Fruit fly (Drosophila melanogaster) whole organism, embryonic: ENCODE measurements around the gene CG6689.

Experiments used
- Antp ChIP-seq: fragments of 200-800 bp; sonication (Bioruptor generic); optimal IDR thresholded peaks from 3 replicates; lab custom pipeline; 2016; ENCODE audit warnings: missing biosample characterization, missing genetic modification characterization
- CG10959 ChIP-seq: fragments of 200-800 bp; sonication (Bioruptor generic); IDR thresholded peaks from 2 replicates; pipeline ENCODE4 v1.3.6; 2022; ENCODE audit warnings: missing biosample characterization, missing genetic modification characterization
- CG11560 ChIP-seq: fragments of 200-800 bp; sonication (Bioruptor generic); IDR thresholded peaks from 3 replicates; pipeline ENCODE4 v1.3.6; 2022; ENCODE audit warnings: missing biosample characterization, missing genetic modification characterization
- CG11695 ChIP-seq: fragments of 200-800 bp; sonication (Bioruptor generic); IDR thresholded peaks from 3 replicates; pipeline ENCODE4 v1.3.6; 2022; ENCODE audit warnings: missing biosample characterization, missing genetic modification characterization
- CG12299 ChIP-seq: fragments of 200-800 bp; sonication (Bioruptor generic); optimal IDR thresholded peaks from 2 replicates; lab custom pipeline; 2018; ENCODE audit warnings: missing biosample characterization, mild to moderate bottlenecking, missing genetic modification characterization
- CG16779 ChIP-seq: fragments of 200-800 bp; sonication (Bioruptor generic); IDR thresholded peaks from 2 replicates; pipeline ENCODE4 v1.3.6; 2022; ENCODE audit warnings: missing biosample characterization, missing genetic modification characterization
- CG16813 ChIP-seq: fragments of 200-800 bp; sonication (Bioruptor generic); IDR thresholded peaks from 3 replicates; pipeline ENCODE4 v1.3.6; 2022; ENCODE audit warnings: missing biosample characterization, missing genetic modification characterization; ENCODE audit not compliant: partially characterized antibody
- CG17186 ChIP-seq: fragments of 200-800 bp; sonication (Bioruptor generic); optimal IDR thresholded peaks from 3 replicates; lab custom pipeline; 2017; ENCODE audit warnings: missing biosample characterization, missing genetic modification reagents, missing genetic modification characterization
- CG17829 ChIP-seq: fragments of 200-800 bp; optimal IDR thresholded peaks from 2 replicates; lab custom pipeline; 2019; ENCODE audit warnings: missing biosample characterization, mild to moderate bottlenecking, missing genetic modification characterization, moderate library complexity
- CG1792 ChIP-seq: fragments of 200-800 bp; sonication (Bioruptor generic); optimal IDR thresholded peaks from 2 replicates; lab custom pipeline; 2016; ENCODE audit warnings: missing biosample characterization, missing genetic modification characterization
- CG2129 ChIP-seq: fragments of 200-800 bp; sonication (Bioruptor generic); IDR thresholded peaks from 2 replicates; pipeline ENCODE4 v1.3.6; 2022; ENCODE audit warnings: missing biosample characterization, missing genetic modification characterization; ENCODE audit not compliant: partially characterized antibody
- CG2199 ChIP-seq: fragments of 200-800 bp; sonication (Bioruptor generic); IDR thresholded peaks from 3 replicates; pipeline ENCODE4 v1.3.6; 2022; ENCODE audit warnings: missing biosample characterization, missing genetic modification characterization
- CG31388 ChIP-seq: fragments of 200-800 bp; sonication (Bioruptor generic); optimal IDR thresholded peaks from 2 replicates; lab custom pipeline; 2016; ENCODE audit warnings: missing biosample characterization, missing genetic modification characterization
- CG3726 ChIP-seq: fragments of 200-800 bp; sonication (Bioruptor generic); IDR thresholded peaks from 3 replicates; pipeline ENCODE4, ENCODE4 v1.3.6; 2022; ENCODE audit warnings: missing biosample characterization, missing genetic modification characterization
- CG4424 ChIP-seq: fragments of 200-800 bp; sonication (Bioruptor generic); optimal IDR thresholded peaks from 3 replicates; lab custom pipeline; 2016; ENCODE audit warnings: missing biosample characterization, missing genetic modification characterization
- CG6654 ChIP-seq: fragments of 200-800 bp; sonication (Bioruptor generic); optimal IDR thresholded peaks from 2 replicates; lab custom pipeline; 2017; ENCODE audit warnings: missing biosample characterization, mild to moderate bottlenecking, missing genetic modification characterization
- CG6689 ChIP-seq: fragments of 200-800 bp; sonication (Bioruptor generic); IDR thresholded peaks from 2 replicates; pipeline ENCODE4 v1.3.6; 2022; ENCODE audit warnings: missing biosample characterization, missing genetic modification characterization
- CG6854 ChIP-seq: fragments of 200-800 bp; sonication (Bioruptor generic); optimal IDR thresholded peaks from 3 replicates; lab custom pipeline; 2017; ENCODE audit warnings: missing biosample characterization, mild to moderate bottlenecking, missing genetic modification characterization
- CG7786 ChIP-seq: fragments of 200-800 bp; sonication (Bioruptor generic); optimal IDR thresholded peaks from 2 replicates; lab custom pipeline; 2016; ENCODE audit warnings: missing biosample characterization, missing genetic modification characterization
- CG9727 ChIP-seq: fragments of 200-800 bp; sonication (Bioruptor generic); optimal IDR thresholded peaks from 3 replicates; lab custom pipeline; 2017; ENCODE audit warnings: missing biosample characterization, mild to moderate bottlenecking, missing genetic modification characterization
- CG9817 ChIP-seq: fragments of 200-800 bp; sonication (Bioruptor generic); optimal IDR thresholded peaks from 2 replicates; lab custom pipeline; 2018; ENCODE audit warnings: missing biosample characterization, mild to moderate bottlenecking, missing genetic modification characterization, moderate library complexity
- CG9932 ChIP-seq: fragments of 200-800 bp; sonication (Bioruptor generic); IDR thresholded peaks from 2 replicates; pipeline ENCODE4 v1.3.6; 2022; ENCODE audit warnings: missing biosample characterization, missing genetic modification characterization
- Dll ChIP-seq: fragments of 200-800 bp; sonication (Bioruptor generic); IDR thresholded peaks from 4 replicates; pipeline ENCODE4 v1.3.6; 2022; ENCODE audit warnings: missing biosample characterization, missing genetic modification characterization; ENCODE audit not compliant: partially characterized antibody
- MTF-1 ChIP-seq: fragments of 200-800 bp; sonication (Bioruptor generic); optimal IDR thresholded peaks from 2 replicates; lab custom pipeline; 2018; ENCODE audit warnings: missing biosample characterization, mild to moderate bottlenecking, missing genetic modification characterization, borderline replicate concordance
- Opbp ChIP-seq: fragments of 200-800 bp; sonication (Bioruptor generic); IDR thresholded peaks from 3 replicates; pipeline ENCODE4 v1.3.6; 2022; ENCODE audit warnings: missing biosample characterization, missing genetic modification characterization; ENCODE audit not compliant: partially characterized antibody
- Sry-β ChIP-seq: fragments of 200-800 bp; sonication (Bioruptor generic); optimal IDR thresholded peaks from 2 replicates; lab custom pipeline; 2018; ENCODE audit warnings: missing biosample characterization, mild to moderate bottlenecking, missing genetic modification characterization, moderate library complexity
- Xbp1 ChIP-seq: fragments of 200-800 bp; sonication (Bioruptor generic); optimal IDR thresholded peaks from 3 replicates; lab custom pipeline; 2016; ENCODE audit warnings: missing biosample characterization, mild to moderate bottlenecking, missing genetic modification characterization
- ap ChIP-seq: fragments of 200-800 bp; sonication (Bioruptor generic); IDR thresholded peaks from 2 replicates; pipeline ENCODE4 v1.3.6; 2022; ENCODE audit warnings: missing biosample characterization, missing genetic modification characterization
- ash1 ChIP-seq: fragments of 200-800 bp; sonication (Bioruptor generic); optimal IDR thresholded peaks from 2 replicates; lab custom pipeline; 2018; ENCODE audit warnings: missing biosample characterization, mild to moderate bottlenecking, missing genetic modification characterization
- bab2 ChIP-seq: fragments of 200-800 bp; sonication (Bioruptor generic); optimal IDR thresholded peaks from 2 replicates; lab custom pipeline; 2016; ENCODE audit warnings: missing biosample characterization, missing genetic modification characterization
- gem ChIP-seq: fragments of 200-800 bp; sonication (Bioruptor generic); optimal IDR thresholded peaks from 2 replicates; lab custom pipeline; 2019; ENCODE audit warnings: missing biosample characterization, mild to moderate bottlenecking, missing genetic modification characterization, moderate library complexity
- gro ChIP-seq: fragments of 200-800 bp; sonication (Bioruptor generic); optimal IDR thresholded peaks from 2 replicates; lab custom pipeline; 2016; ENCODE audit warnings: missing biosample characterization, missing genetic modification characterization
- gsb ChIP-seq: fragments of 200-800 bp; sonication (Bioruptor generic); IDR thresholded peaks from 2 replicates; pipeline ENCODE4 v1.3.6; 2022; ENCODE audit warnings: missing biosample characterization, missing genetic modification characterization
- jumu ChIP-seq: fragments of 200-800 bp; sonication (Bioruptor generic); optimal IDR thresholded peaks from 3 replicates; lab custom pipeline; 2016; ENCODE audit warnings: missing biosample characterization, missing genetic modification characterization
- kni ChIP-seq: fragments of 200-800 bp; sonication (Bioruptor generic); optimal IDR thresholded peaks from 3 replicates; lab custom pipeline; 2017; ENCODE audit warnings: mild to moderate bottlenecking, missing biosample characterization, missing genetic modification reagents, missing genetic modification characterization
- lab ChIP-seq: fragments of 200-800 bp; sonication (Bioruptor generic); optimal IDR thresholded peaks from 3 replicates; lab custom pipeline; 2017; ENCODE audit warnings: missing biosample characterization, missing genetic modification characterization, mild to moderate bottlenecking, moderate library complexity, missing genetic modification reagents
- lov ChIP-seq, 2 experiments: fragments of 200-800 bp in 1 of 2; fragments of >200 bp in 1 of 2; sonication (Bioruptor generic) in 1 of 2; IDR thresholded peaks in 1 of 2; optimal IDR thresholded peaks in 1 of 2; 2 replicates in 1 of 2; 3 replicates in 1 of 2; pipeline versions ENCODE4 v1.3.6 to Lab custom; 2017 to 2022; ENCODE audit warnings: missing biosample characterization in 1 of 2, missing genetic modification characterization in 1 of 2
- nom ChIP-seq: fragments of 200-800 bp; sonication (Bioruptor generic); optimal IDR thresholded peaks from 2 replicates; lab custom pipeline; 2017; ENCODE audit warnings: missing biosample characterization, missing genetic modification characterization, mild to moderate bottlenecking, moderate library complexity, missing genetic modification reagents
- org-1 ChIP-seq: fragments of 200-800 bp; sonication (Bioruptor generic); optimal IDR thresholded peaks from 2 replicates; lab custom pipeline; 2017; ENCODE audit warnings: missing biosample characterization, missing genetic modification characterization
- prd ChIP-seq, 3 experiments: fragments of >200 bp in 2 of 3; fragments of 200-800 bp in 1 of 3; sonication (Bioruptor generic) in 1 of 3; optimal IDR thresholded peaks in 2 of 3; IDR thresholded peaks in 1 of 3; 2 replicates in 2 of 3; 3 replicates in 1 of 3; pipeline versions ENCODE4 v1.3.6 to Lab custom; 2017 to 2022; ENCODE audit warnings: missing biosample characterization in 1 of 3, missing genetic modification characterization in 1 of 3
- row ChIP-seq: fragments of 200-800 bp; sonication (Bioruptor generic); IDR thresholded peaks from 3 replicates; pipeline ENCODE4 v1.3.6; 2022; ENCODE audit warnings: missing biosample characterization, missing genetic modification characterization
- sens-2 ChIP-seq: fragments of 200-800 bp; sonication (Bioruptor generic); IDR thresholded peaks from 2 replicates; pipeline ENCODE4 v1.3.6; 2022; ENCODE audit warnings: missing biosample characterization, missing genetic modification characterization
- stwl ChIP-seq: fragments of 200-800 bp; sonication (Bioruptor generic); optimal IDR thresholded peaks from 3 replicates; lab custom pipeline; 2018; ENCODE audit warnings: missing biosample characterization, mild to moderate bottlenecking, missing genetic modification characterization, moderate library complexity
- tgo ChIP-seq: fragments of 200-800 bp; sonication (Bioruptor generic); IDR thresholded peaks from 3 replicates; pipeline ENCODE4 v1.3.6; 2022; ENCODE audit warnings: missing biosample characterization, missing genetic modification characterization
- tll ChIP-seq, 2 experiments: fragments of 200-800 bp in 1 of 2; fragments of >200 bp in 1 of 2; sonication (Bioruptor generic) in 1 of 2; optimal IDR thresholded peaks; 2 replicates each; lab custom pipeline; 2017 to 2019; ENCODE audit warnings: missing biosample characterization in 2 of 2, missing genetic modification characterization in 2 of 2, mild to moderate bottlenecking in 1 of 2, moderate library complexity in 1 of 2
- trem ChIP-seq: fragments of 200-800 bp; optimal IDR thresholded peaks from 3 replicates; lab custom pipeline; 2019; ENCODE audit warnings: missing biosample characterization, mild to moderate bottlenecking, missing genetic modification characterization, moderate library complexity
- ttk ChIP-seq: fragments of 200-800 bp; sonication (Bioruptor generic); IDR thresholded peaks from 2 replicates; pipeline ENCODE4 v2.1.2; 2022; ENCODE audit warnings: missing biosample characterization, missing genetic modification characterization
- unc-4 ChIP-seq: fragments of 200-800 bp; sonication (Bioruptor generic); IDR thresholded peaks from 2 replicates; pipeline ENCODE4 v1.3.6; 2022; ENCODE audit warnings: missing biosample characterization, missing genetic modification characterization; ENCODE audit not compliant: partially characterized antibody
- vvl ChIP-seq: fragments of 200-800 bp; sonication (Bioruptor generic); IDR thresholded peaks from 2 replicates; pipeline ENCODE4 v1.3.6; 2022; ENCODE audit warnings: missing biosample characterization, missing genetic modification characterization

CG6689 gene

dm6 chr3R:11214449-11214950 lies 5.4 kb downstream of the CG6689 start, which contains the start of gene ZnT86D (continued):
- TF ChIP-seq row (GFP tag; lab: Robert Waterston, UW) = peak; percentile 98
- TF ChIP-seq Sry-β = peak; percentile 71
- no peak for TF ChIP-seq gsb (GFP tag; lab: Robert Waterston, UW)
- TF ChIP-seq Opbp (GFP tag; lab: Robert Waterston, UW) = no peak
- peak; percentile 45 for TF ChIP-seq CG1792 (GFP tag; lab: Kevin White, UChicago)
- TF ChIP-seq ap (GFP tag; lab: Robert Waterston, UW) = no peak
- TF ChIP-seq ash1 (GFP tag; lab: Kevin White, UChicago) = no peak
- peak; percentile 78 for TF ChIP-seq gem
- no peak for TF ChIP-seq lov (optimal IDR thresholded peaks at IDR 0.05; lab: Kevin White, UChicago)
- no peak for TF ChIP-seq lov (GFP tag; IDR thresholded peaks at IDR 0.05; lab: Robert Waterston, UW)
- no peak for TF ChIP-seq gro (GFP tag; lab: Kevin White, UChicago)
- no peak for TF ChIP-seq org-1 (GFP tag; lab: Kevin White, UChicago)
- TF ChIP-seq sens-2 (GFP tag; lab: Robert Waterston, UW) = no peak
- TF ChIP-seq kni (GFP tag; lab: Kevin White, UChicago) = peak; percentile 64
- TF ChIP-seq Xbp1 (GFP tag; lab: Kevin White, UChicago) = peak; percentile 54
- peak; percentile 58 for TF ChIP-seq stwl
- TF ChIP-seq CG6654 (GFP tag; lab: Kevin White, UChicago) = no peak
- peak; percentile 71 for TF ChIP-seq lab
- TF ChIP-seq CG16779 (GFP tag; lab: Robert Waterston, UW) = no peak
- peak; percentile 37 for TF ChIP-seq CG4424 (GFP tag; lab: Kevin White, UChicago)
- peak; percentile 23; the same call in 1 of the 3 replicates for TF ChIP-seq tgo (GFP tag; lab: Robert Waterston, UW)
- peak; percentile 77 for TF ChIP-seq CG9932
- TF ChIP-seq CG9727 = peak; percentile 55
- TF ChIP-seq Dll = no peak
- no peak for TF ChIP-seq CG11695 (GFP tag; lab: Robert Waterston, UW)
- TF ChIP-seq CG3726 (GFP tag; lab: Robert Waterston, UW) = no peak
- TF ChIP-seq MTF-1 = no peak
- no peak for TF ChIP-seq CG2199
- TF ChIP-seq prd (optimal IDR thresholded peaks at IDR 0.05; lab: Kevin White, UChicago) = no peak
- TF ChIP-seq prd (GFP tag; IDR thresholded peaks at IDR 0.05; lab: Robert Waterston, UW) = peak; percentile 69
- peak; percentile 44 for TF ChIP-seq trem (tag; lab: Kevin White, UChicago)
- no peak for TF ChIP-seq ttk (GFP tag; lab: Robert Waterston, UW)
- TF ChIP-seq CG10959 (GFP tag; lab: Robert Waterston, UW) = no peak
- peak; percentile 24; the same call in 1 of the 2 replicates for TF ChIP-seq vvl
- no peak for TF ChIP-seq CG11560 (tag; lab: Robert Waterston, UW)
- TF ChIP-seq CG2129 (GFP tag; lab: Robert Waterston, UW) = no peak
- TF ChIP-seq unc-4 = peak; percentile 43; the same call in 1 of the 2 replicates
- TF ChIP-seq jumu = peak; percentile 53
- no peak for TF ChIP-seq CG6854 (GFP tag; lab: Kevin White, UChicago)
- TF ChIP-seq CG17186 (GFP tag; lab: Kevin White, UChicago) = no peak
- no peak for TF ChIP-seq CG31388 (GFP tag; lab: Kevin White, UChicago)
- TF ChIP-seq CG17829 (tag; lab: Kevin White, UChicago) = peak; percentile 62
- TF ChIP-seq tll (GFP tag; optimal IDR thresholded peaks at IDR 0.05; lab: Kevin White, UChicago) = peak; percentile 18 to 88
- TF ChIP-seq CG16813 (GFP tag; lab: Robert Waterston, UW) = no peak
- TF ChIP-seq CG7786 = peak; percentile 21
- TF ChIP-seq CG12299 (tag; lab: Kevin White, UChicago) = peak; percentile 36
- TF ChIP-seq CG6689 (GFP tag; lab: Robert Waterston, UW) = peak; percentile 75
- peak; percentile 49 for TF ChIP-seq Antp (GFP tag; lab: Kevin White, UChicago)
- TF ChIP-seq CG9817 (tag; lab: Kevin White, UChicago) = peak; percentile 64
- peak; percentile 49 for TF ChIP-seq bab2 (GFP tag; lab: Kevin White, UChicago)
- peak; percentile 35 for TF ChIP-seq nom (GFP tag; lab: Kevin White, UChicago)
